Worm (Caenorhabditis elegans) whole organism, L2 larva: ENCODE measurements around the gene feh-1.
A peak's percentile ranks its signal among the peaks of the same experiment; 100 is the strongest.

Experiments
- C34F6.9 ChIP-seq: fragments of 150-350 bp; optimal IDR thresholded peaks from 2 replicates; lab custom pipeline; 2014; ENCODE audit warnings: missing biosample characterization, missing genetic modification characterization
- F13H6.1 ChIP-seq: sonication (generic microtip); optimal IDR thresholded peaks from 2 replicates; lab custom pipeline; 2016; ENCODE audit warnings: missing genetic modification characterization, missing compliant biosample characterization
- R02D3.7 ChIP-seq: fragments of 150-350 bp; optimal IDR thresholded peaks from 2 replicates; lab custom pipeline; 2014; ENCODE audit warnings: missing biosample characterization, missing genetic modification characterization
- alr-1 ChIP-seq: fragments of 150-350 bp; optimal IDR thresholded peaks from 2 replicates; lab custom pipeline; 2014; ENCODE audit warnings: missing biosample characterization, missing genetic modification characterization
- aly-2 ChIP-seq: fragments of 150-350 bp; optimal IDR thresholded peaks from 2 replicates; lab custom pipeline; 2014; ENCODE audit warnings: missing biosample characterization, missing genetic modification characterization
- ama-1 ChIP-seq: fragments of 150-350 bp; optimal IDR thresholded peaks from 2 replicates; lab custom pipeline; 2018; ENCODE audit warnings: inconsistent platforms
- blmp-1 ChIP-seq: sonication (generic microtip); optimal IDR thresholded peaks from 2 replicates; lab custom pipeline; 2017; ENCODE audit warnings: missing genetic modification characterization, mild to moderate bottlenecking, missing compliant biosample characterization, antibody characterized with exemption, moderate library complexity; ENCODE audit not compliant: insufficient read depth
- ceh-16 ChIP-seq: fragments of 150-350 bp; optimal IDR thresholded peaks from 2 replicates; lab custom pipeline; 2014; ENCODE audit warnings: missing biosample characterization, missing genetic modification characterization
- ceh-82 ChIP-seq: fragments of 150-350 bp; optimal IDR thresholded peaks from 2 replicates; lab custom pipeline; 2014; ENCODE audit warnings: missing biosample characterization, missing genetic modification characterization
- crh-2 ChIP-seq: sonication (generic microtip); optimal IDR thresholded peaks from 2 replicates; lab custom pipeline; 2017; ENCODE audit warnings: missing biosample characterization, missing genetic modification characterization
- egl-27 ChIP-seq: sonication (generic microtip); optimal IDR thresholded peaks from 3 replicates; lab custom pipeline; 2017; ENCODE audit warnings: missing biosample characterization, missing genetic modification reagents, missing genetic modification characterization
- elt-1 ChIP-seq: fragments of 150-350 bp; optimal IDR thresholded peaks from 2 replicates; lab custom pipeline; 2014; ENCODE audit warnings: missing biosample characterization, missing genetic modification characterization
- elt-3 ChIP-seq: sonication (generic microtip); optimal IDR thresholded peaks from 2 replicates; lab custom pipeline; 2017; ENCODE audit warnings: missing biosample characterization, missing genetic modification characterization
- fos-1 ChIP-seq: fragments of 150-350 bp; optimal IDR thresholded peaks from 2 replicates; lab custom pipeline; 2014; ENCODE audit warnings: missing biosample characterization, missing genetic modification characterization
- gmeb-1 ChIP-seq: fragments of 150-350 bp; optimal IDR thresholded peaks from 2 replicates; lab custom pipeline; 2014; ENCODE audit warnings: missing biosample characterization, missing genetic modification characterization
- lin-11 ChIP-seq: fragments of 150-350 bp; sonication (generic microtip); optimal IDR thresholded peaks from 2 replicates; lab custom pipeline; 2014; ENCODE audit warnings: missing biosample characterization, missing genetic modification characterization, inconsistent platforms, mixed read lengths
- lin-13 ChIP-seq: fragments of 150-350 bp; optimal IDR thresholded peaks from 2 replicates; lab custom pipeline; 2014; ENCODE audit warnings: missing biosample characterization, missing genetic modification reagents, missing genetic modification characterization
- lin-39 ChIP-seq: fragments of 150-350 bp; optimal IDR thresholded peaks from 2 replicates; lab custom pipeline; 2014; ENCODE audit warnings: missing biosample characterization, missing genetic modification reagents, missing genetic modification characterization
- lsy-2 ChIP-seq, 2 experiments: fragments of 150-350 bp in 1 of 2; sonication (generic microtip) in 1 of 2; optimal IDR thresholded peaks; 2 replicates each; lab custom pipeline; 2014 to 2017; ENCODE audit warnings: missing biosample characterization in 2 of 2, missing genetic modification characterization in 2 of 2
- mbf-1 ChIP-seq: sonication (generic microtip); optimal IDR thresholded peaks from 2 replicates; lab custom pipeline; 2017; ENCODE audit warnings: missing biosample characterization, missing genetic modification characterization
- mdl-1 ChIP-seq, 2 experiments: fragments of 150-350 bp in 1 of 2; sonication (generic microtip) in 1 of 2; optimal IDR thresholded peaks; 2 replicates each; lab custom pipeline; 2017; ENCODE audit warnings: missing biosample characterization in 2 of 2, missing genetic modification characterization in 2 of 2
- nhr-10 ChIP-seq: sonication (generic microtip); optimal IDR thresholded peaks from 2 replicates; lab custom pipeline; 2017; ENCODE audit warnings: missing biosample characterization, missing genetic modification characterization
- nhr-11 ChIP-seq: fragments of 150-350 bp; optimal IDR thresholded peaks from 2 replicates; lab custom pipeline; 2014; ENCODE audit warnings: missing biosample characterization, missing genetic modification characterization
- nhr-21 ChIP-seq: fragments of 150-350 bp; optimal IDR thresholded peaks from 2 replicates; lab custom pipeline; 2014; ENCODE audit warnings: missing biosample characterization, missing genetic modification characterization
- nhr-23 ChIP-seq: fragments of 150-350 bp; optimal IDR thresholded peaks from 2 replicates; lab custom pipeline; 2014; ENCODE audit warnings: missing biosample characterization, missing genetic modification reagents, missing genetic modification characterization
- nhr-237 ChIP-seq: fragments of 150-350 bp; optimal IDR thresholded peaks from 2 replicates; lab custom pipeline; 2014; ENCODE audit warnings: missing biosample characterization, missing genetic modification characterization
- nhr-6 ChIP-seq: fragments of 150-350 bp; optimal IDR thresholded peaks from 2 replicates; lab custom pipeline; 2014; ENCODE audit warnings: missing biosample characterization, missing genetic modification characterization
- nhr-77 ChIP-seq: fragments of 150-350 bp; optimal IDR thresholded peaks from 2 replicates; lab custom pipeline; 2014; ENCODE audit warnings: missing biosample characterization, missing genetic modification characterization
- peb-1 ChIP-seq: fragments of 150-350 bp; optimal IDR thresholded peaks from 2 replicates; lab custom pipeline; 2014; ENCODE audit warnings: missing biosample characterization, missing genetic modification characterization
- sem-4 ChIP-seq: fragments of 150-350 bp; optimal IDR thresholded peaks from 2 replicates; lab custom pipeline; 2014; ENCODE audit warnings: missing biosample characterization, missing genetic modification reagents, missing genetic modification characterization
- skn-1 ChIP-seq: sonication (generic microtip); optimal IDR thresholded peaks from 2 replicates; lab custom pipeline; 2017; ENCODE audit warnings: missing biosample characterization, missing genetic modification characterization
- sma-9 ChIP-seq, 2 experiments: fragments of 150-350 bp in 1 of 2; sonication (generic microtip) in 1 of 2; optimal IDR thresholded peaks; 2 replicates each; lab custom pipeline; 2014 to 2016; ENCODE audit warnings: missing genetic modification characterization in 2 of 2, mild to moderate bottlenecking in 1 of 2, missing biosample characterization in 1 of 2, missing compliant biosample characterization in 1 of 2, missing genetic modification reagents in 1 of 2, moderate library complexity in 1 of 2
- snpc-4 ChIP-seq: fragments of 150-350 bp; optimal IDR thresholded peaks from 2 replicates; lab custom pipeline; 2014; ENCODE audit warnings: missing biosample characterization, missing genetic modification characterization
- unc-39 ChIP-seq: fragments of 150-350 bp; optimal IDR thresholded peaks from 2 replicates; lab custom pipeline; 2014; ENCODE audit warnings: missing biosample characterization, missing genetic modification characterization
- unc-55 ChIP-seq: fragments of 150-350 bp; sonication (generic microtip); optimal IDR thresholded peaks from 3 replicates; lab custom pipeline; 2014; ENCODE audit warnings: missing biosample characterization, missing genetic modification reagents, missing genetic modification characterization
- unc-62 ChIP-seq: fragments of 150-350 bp; optimal IDR thresholded peaks from 2 replicates; lab custom pipeline; 2014; ENCODE audit warnings: missing biosample characterization, missing genetic modification reagents, missing genetic modification characterization
- zag-1 ChIP-seq: fragments of 150-350 bp; optimal IDR thresholded peaks from 2 replicates; lab custom pipeline; 2014; ENCODE audit warnings: missing biosample characterization, missing genetic modification characterization
- ztf-1 ChIP-seq: fragments of 200-800 bp; sonication (Bioruptor generic); conservative IDR thresholded peaks from 2 replicates; pipeline ENCODE4 v1.3.6; 2022; ENCODE audit warnings: missing genetic modification characterization, missing compliant biosample characterization
- ztf-11 ChIP-seq: sonication (generic microtip); optimal IDR thresholded peaks from 2 replicates; lab custom pipeline; 2017; ENCODE audit warnings: missing biosample characterization, missing genetic modification characterization
- ztf-4 ChIP-seq: fragments of 150-350 bp; optimal IDR thresholded peaks from 2 replicates; lab custom pipeline; 2014; ENCODE audit warnings: missing biosample characterization, missing genetic modification characterization

The feh-1 gene

DNA sequence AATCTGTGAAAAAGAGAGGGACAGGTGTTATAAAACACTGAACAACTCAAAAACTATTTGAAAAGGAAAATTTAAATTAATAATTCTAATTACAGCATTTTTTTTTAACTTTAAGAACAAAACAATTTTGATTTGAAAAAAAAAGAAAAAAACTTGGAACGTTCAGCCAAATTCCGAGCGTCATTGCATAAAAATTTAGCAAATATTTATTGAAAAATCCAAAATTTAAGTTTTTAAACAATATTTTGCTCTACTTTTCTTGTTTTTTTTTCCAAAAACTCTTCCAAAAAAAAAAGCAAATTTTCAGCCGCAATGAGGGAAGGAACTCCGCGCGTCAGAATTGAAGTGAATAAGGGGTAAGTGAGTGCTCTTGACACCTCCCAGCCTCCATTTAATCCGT lies at the start of gene feh-1:
feh-1 (plus strand) TSS at position 301 of the 400 bp plus-strand sequence.
- TF ChIP-seq ceh-16 (tag; lab: Kevin White, UChicago) (no peak), nhr-10 (no peak), lin-13 (no peak), sma-9 (GFP tag; optimal IDR thresholded peaks at IDR 0.05; lab: Kevin White, UChicago) (no peak), sma-9 (tag; optimal IDR thresholded peaks at IDR 0.05; lab: Kevin White, UChicago) (no peak), nhr-6 (tag; lab: Kevin White, UChicago) (no peak), nhr-21 (tag; lab: Kevin White, UChicago) (no peak), unc-55 (GFP tag; lab: Kevin White, UChicago) (no peak), elt-1 (tag; lab: Kevin White, UChicago) (no peak), mbf-1 (no peak)
- TF ChIP-seq, all 48 proteins: peak for 0

DNA sequence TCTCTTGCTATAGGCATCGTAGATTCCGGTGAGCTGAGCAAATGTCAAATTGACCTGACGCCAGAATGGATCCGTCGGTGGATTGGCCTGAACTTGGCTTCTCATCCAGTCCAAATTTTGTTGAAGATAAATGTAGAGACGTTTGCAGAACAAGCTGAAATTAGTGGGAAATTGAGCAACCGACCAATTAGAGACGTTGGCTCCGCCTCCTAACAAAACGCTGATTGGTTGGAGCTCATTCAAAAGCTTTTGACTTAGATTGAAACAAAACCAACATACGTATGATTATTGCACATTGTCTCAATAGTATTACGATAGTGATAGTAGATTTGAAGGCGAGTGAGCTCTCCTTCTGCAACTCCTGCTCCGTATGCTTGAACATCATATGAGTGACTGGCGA lies 43.3 kb upstream of the feh-1 start:
- TF ChIP-seq nhr-23 (tag; lab: Kevin White, UChicago) = no peak
- TF ChIP-seq zag-1 = no peak
- TF ChIP-seq fos-1 (tag; lab: Kevin White, UChicago) = no peak
- TF ChIP-seq elt-1 (tag; lab: Kevin White, UChicago) = no peak
- TF ChIP-seq mbf-1 = no peak
- TF ChIP-seq elt-3 (tag; lab: Kevin White, UChicago) = no peak
- no peak for TF ChIP-seq F13H6.1
- no peak for TF ChIP-seq ceh-82 (tag; lab: Kevin White, UChicago)
- no peak for TF ChIP-seq snpc-4 (tag; lab: Kevin White, UChicago)
- no peak for TF ChIP-seq egl-27 (tag; lab: Kevin White, UChicago)
- TF ChIP-seq, all 48 proteins: peak for 0

DNA sequence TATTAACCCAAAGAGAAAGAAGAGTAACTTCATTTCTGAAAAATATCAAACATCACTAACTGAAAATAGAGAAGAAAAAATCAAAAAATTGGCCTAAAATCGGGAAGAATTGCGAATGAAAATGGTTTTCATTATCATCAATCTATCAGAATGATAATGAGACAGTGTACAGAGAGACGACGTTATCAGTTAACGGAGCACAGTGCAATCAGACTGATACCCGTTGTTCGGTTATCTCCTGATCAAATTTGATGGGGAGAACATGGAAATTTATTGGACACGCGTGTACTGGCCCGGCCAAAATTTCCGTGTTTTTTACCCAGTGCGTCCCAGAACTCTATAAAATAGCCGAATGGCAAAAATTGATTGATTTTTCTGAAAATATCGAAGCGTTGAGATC lies 41.8 kb upstream of the feh-1 start, which contains the start of gene Y54F10AM.8:
Y54F10AM.8 (minus strand) TSS at position 35 of the 400 bp plus-strand sequence.
- TF ChIP-seq sem-4 (tag; lab: Kevin White, UChicago) (no peak), peb-1 (no peak), fos-1 (tag; lab: Kevin White, UChicago) (peak; percentile 87), skn-1 (tag; lab: Kevin White, UChicago) (peak; percentile 20), nhr-23 (tag; lab: Kevin White, UChicago) (no peak), ceh-82 (tag; lab: Kevin White, UChicago) (no peak), blmp-1 (no peak), gmeb-1 (tag; lab: Kevin White, UChicago) (peak; percentile 4), unc-62 (GFP tag; lab: Kevin White, UChicago) (no peak), ceh-16 (tag; lab: Kevin White, UChicago) (no peak), lin-13 (no peak)
- TF ChIP-seq, all 48 proteins: peak for 3

DNA sequence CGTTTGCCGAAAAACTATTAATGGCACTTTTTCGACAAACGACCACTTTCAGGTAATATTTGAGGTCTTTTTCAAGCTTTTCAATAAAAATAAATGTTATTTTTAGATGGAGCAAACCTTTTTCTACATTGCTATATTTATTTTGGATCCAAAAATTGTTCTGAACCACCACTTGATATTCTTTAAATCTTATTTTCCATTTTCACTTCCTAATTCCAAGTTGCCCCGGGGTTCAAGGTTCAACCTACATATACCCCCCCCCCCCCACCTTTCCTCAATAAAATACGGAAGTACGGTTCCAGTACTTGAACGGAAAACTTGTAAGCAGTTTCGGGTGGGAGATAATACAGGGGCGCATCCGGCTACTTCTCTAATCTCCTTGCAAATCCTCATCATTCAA lies 41.2 kb upstream of the feh-1 start, which contains the start of gene Y54F10AM.6:
Y54F10AM.6 (plus strand) TSS at position 301 of the 400 bp plus-strand sequence.
- TF ChIP-seq nhr-6 (tag; lab: Kevin White, UChicago) (no peak), ama-1 (no peak), nhr-77 (tag; lab: Kevin White, UChicago) (no peak), ztf-11 (no peak), ceh-16 (tag; lab: Kevin White, UChicago) (no peak), crh-2 (no peak), fos-1 (tag; lab: Kevin White, UChicago) (no peak), lin-11 (tag; lab: Kevin White, UChicago) (no peak), nhr-21 (tag; lab: Kevin White, UChicago) (no peak), unc-62 (GFP tag; lab: Kevin White, UChicago) (no peak), peb-1 (no peak), nhr-11 (tag; lab: Kevin White, UChicago) (no peak), ztf-4 (tag; lab: Kevin White, UChicago) (no peak), skn-1 (tag; lab: Kevin White, UChicago) (no peak), R02D3.7 (tag; lab: Kevin White, UChicago) (no peak), ceh-82 (tag; lab: Kevin White, UChicago) (no peak), elt-1 (tag; lab: Kevin White, UChicago) (no peak), unc-55 (GFP tag; lab: Kevin White, UChicago) (no peak), C34F6.9 (tag; lab: Kevin White, UChicago) (no peak), sem-4 (tag; lab: Kevin White, UChicago) (no peak)
- TF ChIP-seq, all 48 proteins: peak for 0

DNA sequence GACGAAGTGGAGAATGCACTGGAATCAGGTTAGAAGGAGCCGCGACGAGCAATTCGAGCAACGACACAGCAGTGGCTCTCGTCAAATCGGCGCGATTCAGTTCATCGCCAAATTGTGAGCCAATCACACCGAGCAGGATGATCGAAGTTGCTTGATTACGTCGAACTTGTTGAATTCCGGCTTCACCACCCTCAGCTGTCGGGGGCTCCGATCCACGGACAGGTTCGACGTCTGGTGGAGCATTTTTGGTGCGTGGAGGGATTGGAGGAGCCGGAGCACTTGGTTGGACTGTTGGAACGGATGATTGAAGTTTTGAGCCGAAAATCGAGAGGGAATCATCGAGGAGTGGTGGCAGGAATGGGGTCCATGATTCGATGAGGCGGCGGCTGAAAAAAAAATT lies 34.3 kb upstream of the feh-1 start:
- no peak for TF ChIP-seq ztf-1
- no peak for TF ChIP-seq lsy-2 (tag; optimal IDR thresholded peaks at IDR 0.05; lab: Kevin White, UChicago)
- no peak for TF ChIP-seq nhr-23 (tag; lab: Kevin White, UChicago)
- no peak for TF ChIP-seq nhr-237
- no peak for TF ChIP-seq blmp-1
- TF ChIP-seq snpc-4 (tag; lab: Kevin White, UChicago) = no peak
- no peak for TF ChIP-seq unc-39 (tag; lab: Kevin White, UChicago)
- no peak for TF ChIP-seq nhr-77 (tag; lab: Kevin White, UChicago)
- TF ChIP-seq aly-2 (tag; lab: Kevin White, UChicago) = no peak
- TF ChIP-seq peb-1 = no peak
- no peak for TF ChIP-seq alr-1 (tag; lab: Kevin White, UChicago)
- TF ChIP-seq mdl-1 (tag; optimal IDR thresholded peaks at IDR 0.05; lab: Kevin White, UChicago) = no peak
- TF ChIP-seq lin-39 (tag; lab: Kevin White, UChicago) = no peak
- no peak for TF ChIP-seq R02D3.7 (tag; lab: Kevin White, UChicago)
- TF ChIP-seq gmeb-1 (tag; lab: Kevin White, UChicago) = no peak
